Worm (Caenorhabditis elegans) whole organism, late embryonic: ENCODE results near the gene T24E12.13.

Experiments used
- F13H6.1 ChIP-seq: sonication (generic microtip); optimal IDR thresholded peaks from 2 replicates; lab custom pipeline; 2016; ENCODE audit warnings: missing genetic modification characterization, missing compliant biosample characterization
- ceh-6 ChIP-seq: fragments of 200-800 bp; sonication (Bioruptor generic); optimal IDR thresholded peaks from 2 replicates; lab custom pipeline; 2018; ENCODE audit warnings: mild to moderate bottlenecking, missing genetic modification characterization, missing compliant biosample characterization
- ets-4 ChIP-seq: sonication (generic microtip); optimal IDR thresholded peaks from 2 replicates; lab custom pipeline; 2016; ENCODE audit warnings: missing genetic modification characterization, missing compliant biosample characterization
- madf-2 ChIP-seq: sonication (generic microtip); optimal IDR thresholded peaks from 2 replicates; lab custom pipeline; 2017; ENCODE audit warnings: missing genetic modification characterization, missing compliant biosample characterization
- pag-3 ChIP-seq: sonication (generic microtip); optimal IDR thresholded peaks from 2 replicates; lab custom pipeline; 2016; ENCODE audit warnings: missing compliant biosample characterization, missing genetic modification characterization, borderline replicate concordance
- unc-3 ChIP-seq, 2 experiments: fragments of 200-800 bp in 1 of 2; sonication (Bioruptor generic) in 1 of 2; sonication (generic microtip) in 1 of 2; conservative IDR thresholded peaks in 1 of 2; optimal IDR thresholded peaks in 1 of 2; 2 replicates each; pipeline versions ENCODE4 v1.3.6 to Lab custom; 2016 to 2022; ENCODE audit warnings: missing compliant biosample characterization in 2 of 2, missing genetic modification characterization in 2 of 2, missing genetic modification reagents in 1 of 2

- no peak for TF ChIP-seq F13H6.1 (tag; lab: Kevin White, UChicago)
- TF ChIP-seq ceh-6 (GFP tag; lab: Kevin White, UChicago): no peak
- no peak for TF ChIP-seq pag-3 (tag; lab: Kevin White, UChicago)
- no peak for TF ChIP-seq unc-3 (GFP tag; conservative IDR thresholded peaks at IDR 0.05; lab: Robert Waterston, UW)
- no peak for TF ChIP-seq unc-3 (tag; optimal IDR thresholded peaks at IDR 0.05; lab: Kevin White, UChicago)
- no peak for TF ChIP-seq madf-2 (tag; lab: Kevin White, UChicago)
- TF ChIP-seq ets-4 (tag; lab: Kevin White, UChicago): no peak
These were observed 1.2 kb downstream of the T24E12.13 start for ce11 chrII:3788356-3788962.
